Worm (Caenorhabditis elegans) whole organism, L1 larva: ENCODE measurements around the gene pqn-83.

Experiments used
- C04F5.9 ChIP-seq: sonication (generic microtip); optimal IDR thresholded peaks from 2 replicates; lab custom pipeline; 2016; ENCODE audit warnings: missing genetic modification characterization, missing compliant biosample characterization
- Y116A8C.19 ChIP-seq: sonication (generic microtip); optimal IDR thresholded peaks from 2 replicates; lab custom pipeline; 2016; ENCODE audit warnings: missing compliant biosample characterization, missing genetic modification characterization, borderline replicate concordance
- alr-1 ChIP-seq: fragments of 200-800 bp; sonication (Bioruptor generic); optimal IDR thresholded peaks from 2 replicates; lab custom pipeline; 2018; ENCODE audit warnings: borderline replicate concordance, mild to moderate bottlenecking, missing genetic modification characterization, missing compliant biosample characterization
- aly-2 ChIP-seq: fragments of 150-350 bp; optimal IDR thresholded peaks from 2 replicates; lab custom pipeline; 2014; ENCODE audit warnings: missing biosample characterization, missing genetic modification characterization
- ama-1 ChIP-seq: fragments of 150-350 bp; optimal IDR thresholded peaks from 2 replicates; lab custom pipeline; 2014
- efl-1 ChIP-seq, 4 experiments: fragments of 150-350 bp; optimal IDR thresholded peaks in 3 of 4; peaks in 1 of 4; 1 replicate in 1 of 4; 2 replicates in 3 of 4; lab custom pipeline; 2014; ENCODE audit warnings: missing biosample characterization in 2 of 4, missing genetic modification characterization in 2 of 4, missing genetic modification reagents in 2 of 4
- hlh-17 ChIP-seq: fragments of 200-800 bp; sonication (Bioruptor generic); optimal IDR thresholded peaks from 2 replicates; lab custom pipeline; 2018; ENCODE audit warnings: missing genetic modification characterization, mild to moderate bottlenecking, missing compliant biosample characterization, moderate library complexity, borderline replicate concordance
- isw-1 ChIP-seq: fragments of 200-800 bp; sonication (Bioruptor generic); IDR thresholded peaks from 2 replicates; pipeline ENCODE4 v1.3.6; 2022; ENCODE audit warnings: missing genetic modification characterization, missing compliant biosample characterization
- lin-13 ChIP-seq: fragments of 150-350 bp; optimal IDR thresholded peaks from 2 replicates; lab custom pipeline; 2014; ENCODE audit warnings: missing biosample characterization, missing genetic modification reagents, missing genetic modification characterization
- lin-14 ChIP-seq: fragments of 200-800 bp; sonication (Bioruptor generic); optimal IDR thresholded peaks from 2 replicates; lab custom pipeline; 2018; ENCODE audit warnings: mild to moderate bottlenecking, missing genetic modification characterization, moderate library complexity, missing compliant biosample characterization
- mab-9 ChIP-seq: fragments of 200-800 bp; sonication (Bioruptor generic); IDR thresholded peaks from 2 replicates; pipeline ENCODE4 v1.3.6; 2022; ENCODE audit warnings: missing genetic modification reagents, missing genetic modification characterization, missing compliant biosample characterization
- mdl-1 ChIP-seq, 2 experiments: fragments of 150-350 bp; optimal IDR thresholded peaks; 2 replicates each; lab custom pipeline; 2014 to 2017; ENCODE audit warnings: missing biosample characterization in 2 of 2, missing genetic modification characterization in 2 of 2, inconsistent platforms in 1 of 2
- nhr-77 ChIP-seq: fragments of 150-350 bp; optimal IDR thresholded peaks from 2 replicates; lab custom pipeline; 2014; ENCODE audit warnings: missing biosample characterization, missing genetic modification characterization
- nhr-85 ChIP-seq: sonication (generic microtip); peaks from one replicate; lab custom pipeline; 2016; ENCODE audit warnings: missing genetic modification characterization, inconsistent platforms, missing compliant biosample characterization
- skn-1 ChIP-seq: fragments of 150-350 bp; optimal IDR thresholded peaks from 2 replicates; lab custom pipeline; 2014; ENCODE audit warnings: missing biosample characterization, missing genetic modification characterization
- sox-4 ChIP-seq: sonication (generic microtip); optimal IDR thresholded peaks from 2 replicates; lab custom pipeline; 2016; ENCODE audit warnings: missing genetic modification characterization, missing compliant biosample characterization
- sptf-1 ChIP-seq: fragments of 150-350 bp; optimal IDR thresholded peaks from 2 replicates; lab custom pipeline; 2014; ENCODE audit warnings: missing biosample characterization, missing genetic modification characterization
- tbx-2 ChIP-seq: sonication (generic microtip); optimal IDR thresholded peaks from 2 replicates; lab custom pipeline; 2016; ENCODE audit warnings: missing genetic modification characterization, missing compliant biosample characterization
- tlp-1 ChIP-seq: fragments of 150-350 bp; optimal IDR thresholded peaks from 2 replicates; lab custom pipeline; 2014; ENCODE audit warnings: missing biosample characterization, missing genetic modification characterization
- unc-30 ChIP-seq: sonication (generic microtip); optimal IDR thresholded peaks from 2 replicates; lab custom pipeline; 2017; ENCODE audit warnings: missing biosample characterization, missing genetic modification characterization
- unc-86 ChIP-seq: sonication (generic microtip); optimal IDR thresholded peaks from 2 replicates; lab custom pipeline; 2016; ENCODE audit warnings: missing genetic modification characterization, missing compliant biosample characterization
- xbp-1 ChIP-seq: sonication (generic microtip); optimal IDR thresholded peaks from 2 replicates; lab custom pipeline; 2016; ENCODE audit warnings: missing genetic modification characterization, missing compliant biosample characterization
- zag-1 ChIP-seq: fragments of 150-350 bp; optimal IDR thresholded peaks from 2 replicates; lab custom pipeline; 2014; ENCODE audit warnings: missing biosample characterization, missing genetic modification characterization
- ztf-11 ChIP-seq, 2 experiments: sonication (generic microtip); optimal IDR thresholded peaks; 2 replicates each; lab custom pipeline; 2016 to 2017; ENCODE audit warnings: missing genetic modification characterization in 2 of 2, missing biosample characterization in 1 of 2, missing compliant biosample characterization in 1 of 2

pqn-83 gene

DNA sequence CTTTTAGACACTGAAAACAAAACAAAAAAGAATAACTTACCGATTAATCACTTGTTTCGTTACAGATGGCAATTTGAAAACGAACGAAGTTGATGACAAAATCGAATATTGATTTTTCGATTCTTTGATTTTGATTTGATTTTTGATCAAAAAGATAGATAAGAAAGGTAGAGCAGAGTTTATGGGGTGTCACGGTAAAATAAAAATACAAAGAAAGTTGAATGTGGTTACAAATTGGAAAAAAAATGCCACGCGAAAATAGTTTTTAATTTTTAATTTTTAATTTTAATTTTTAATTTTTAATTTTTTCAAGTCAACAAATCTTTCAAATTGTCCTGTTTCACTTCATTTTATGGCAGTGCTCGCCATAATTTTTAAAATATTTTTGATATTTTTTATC is 43.9 kb downstream of the pqn-83 start, which contains the start of gene F54F12.1:
Gene F54F12.1 (minus strand): TSS at position 101 of the 400 bp plus-strand sequence.
- TF ChIP-seq Y116A8C.19 (no peak), tlp-1 (tag; lab: Kevin White, UChicago) (no peak), lin-14 (GFP tag; lab: Kevin White, UChicago) (no peak), mdl-1 (tag; optimal IDR thresholded peaks at IDR 0.05; lab: Kevin White, UChicago) (no peak), ztf-11 (tag; optimal IDR thresholded peaks at IDR 0.05; lab: Kevin White, UChicago) (no peak), ama-1 (lab: Kevin White, UChicago) (no peak), efl-1 (optimal IDR thresholded peaks at IDR 0.05; lab: Kevin White, UChicago) (no peak), efl-1 (GFP tag; optimal IDR thresholded peaks at IDR 0.05 in 1 of 2; lab: Kevin White, UChicago) (no peak), mab-9 (GFP tag; lab: Robert Waterston, UW) (no peak), tbx-2 (tag; lab: Kevin White, UChicago) (no peak), isw-1 (GFP tag; lab: Robert Waterston, UW) (no peak), zag-1 (no peak), nhr-85 (tag; lab: Kevin White, UChicago) (no peak), sox-4 (no peak), nhr-77 (tag; lab: Kevin White, UChicago) (no peak), skn-1 (no peak), unc-30 (tag; lab: Kevin White, UChicago) (no peak)
- TF ChIP-seq, all 84 proteins: peak for 0

DNA sequence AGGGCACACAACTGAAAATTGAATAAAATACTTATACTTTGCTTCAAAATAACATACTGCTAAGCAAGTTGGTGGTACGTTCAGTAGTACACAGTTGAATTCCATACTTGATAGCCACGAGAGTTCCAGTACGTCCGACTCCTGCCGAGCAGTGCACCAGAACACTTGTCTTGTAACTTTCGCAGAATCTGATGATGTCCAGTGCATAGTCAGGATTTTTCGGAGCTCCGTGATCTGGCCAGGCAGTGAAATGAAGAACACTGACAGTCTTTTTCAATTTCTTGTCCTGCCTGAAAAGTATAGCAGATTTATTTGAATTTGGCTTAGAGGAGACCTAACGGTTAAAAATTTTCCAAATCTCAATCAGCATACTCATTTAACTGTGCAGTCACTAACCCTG is 49.3 kb downstream of the pqn-83 start:
- TF ChIP-seq sptf-1 (no peak), C04F5.9 (no peak), aly-2 (tag; lab: Kevin White, UChicago) (no peak), alr-1 (tag; lab: Kevin White, UChicago) (no peak), unc-86 (tag; lab: Kevin White, UChicago) (no peak), lin-13 (GFP tag; lab: Kevin White, UChicago) (no peak)

DNA sequence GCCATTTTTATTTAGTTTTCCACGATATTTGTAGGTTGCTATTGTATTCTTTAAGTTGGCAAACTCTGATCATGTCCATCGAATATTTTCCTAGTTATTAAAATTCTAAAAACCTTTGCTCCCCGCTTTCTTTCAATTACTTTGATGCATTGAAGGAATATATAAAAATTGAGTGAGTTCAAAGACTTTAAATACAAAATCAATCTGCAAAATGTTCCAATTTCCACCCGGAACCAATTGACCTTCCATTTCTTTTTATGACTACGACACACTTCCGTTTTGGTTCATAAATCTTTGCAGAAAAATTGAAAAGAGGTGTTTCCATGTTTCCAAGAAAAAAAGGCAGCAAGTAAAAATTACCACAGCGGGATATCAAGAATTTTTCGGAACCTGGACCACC is 59.5 kb downstream of the pqn-83 start, which contains the start of gene F54F12.2:
Gene F54F12.2 (plus strand): TSS at position 301 of the 400 bp plus-strand sequence.
- TF ChIP-seq xbp-1 (tag; lab: Kevin White, UChicago) (no peak), hlh-17 (GFP tag; lab: Kevin White, UChicago) (no peak)
